Fruit fly (Drosophila melanogaster): ENCODE data around the gene Doc3.

DNA sequence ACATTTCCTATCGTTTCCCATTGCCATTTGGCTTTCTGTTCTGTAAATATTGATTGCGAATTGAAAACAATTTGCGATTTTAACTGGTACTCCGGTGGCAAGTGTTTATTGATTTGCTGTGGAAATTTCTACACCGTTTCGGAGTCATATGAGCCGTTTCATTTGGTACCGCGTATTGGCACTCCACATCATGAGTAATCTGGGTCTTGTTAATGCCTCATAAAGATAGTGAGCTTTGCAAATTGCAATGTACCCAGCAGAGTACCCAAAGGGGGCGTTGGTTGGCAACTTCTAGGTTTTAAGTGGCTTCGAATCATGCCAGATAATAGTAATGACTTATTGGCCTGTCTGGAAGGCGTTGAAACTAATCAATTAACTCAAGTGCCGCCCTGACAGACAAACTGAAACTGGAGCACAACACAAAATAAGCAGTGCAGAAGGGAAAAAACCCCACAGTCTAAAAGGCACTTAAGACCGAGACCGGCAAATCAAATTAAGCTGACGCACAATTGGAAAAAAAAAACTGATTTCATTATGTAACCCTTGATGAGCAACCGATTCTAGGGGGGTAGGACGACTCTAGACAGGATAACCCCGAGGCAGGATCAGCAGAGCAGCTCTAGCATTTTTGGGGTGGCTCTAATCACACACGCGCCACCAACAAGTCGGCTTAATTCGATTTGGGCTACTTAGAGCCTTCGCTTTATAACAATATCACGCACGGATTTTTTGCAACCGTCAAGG is 48.0 kb downstream of the Doc3 start:
- TF ChIP-seq CTCF (optimal IDR thresholded peaks at IDR 0.05) (no peak), CG8478 (optimal IDR thresholded peaks at IDR 0.05) (no peak)
